Fruit fly (Drosophila melanogaster): ENCODE results near the gene cnir.

- TF ChIP-seq Hr96 (GFP tag; optimal IDR thresholded peaks at IDR 0.05): peak; percentile 85
- TF ChIP-seq CG7045 (GFP tag; optimal IDR thresholded peaks at IDR 0.05): peak; percentile 73
- peak; percentile 59 for TF ChIP-seq cic (GFP tag; optimal IDR thresholded peaks at IDR 0.05)
- peak; percentile 92 for TF ChIP-seq CG1620 (GFP tag; optimal IDR thresholded peaks at IDR 0.05)
- peak; percentile 85 for TF ChIP-seq Mnt (GFP tag; optimal IDR thresholded peaks at IDR 0.05)
- TF ChIP-seq cnc (optimal IDR thresholded peaks at IDR 0.05): no peak
- TF ChIP-seq bab1 (GFP tag; optimal IDR thresholded peaks at IDR 0.05): peak; percentile 75
- peak; percentile 31 for TF ChIP-seq Clk (GFP tag; optimal IDR thresholded peaks at IDR 0.05)
- TF ChIP-seq kay (GFP tag; ENCODE audit: borderline replicate concordance): peak; percentile 99
- peak; percentile 78 for TF ChIP-seq CG11617 (GFP tag; optimal IDR thresholded peaks at IDR 0.05)
- TF ChIP-seq toe (GFP tag; optimal IDR thresholded peaks at IDR 0.05): peak; percentile 93
- peak; percentile 87 for TF ChIP-seq CG5204 (GFP tag; optimal IDR thresholded peaks at IDR 0.05)
- TF ChIP-seq tj (GFP tag; optimal IDR thresholded peaks at IDR 0.05): peak; percentile 65
- peak; percentile 69 for TF ChIP-seq pad (GFP tag; optimal IDR thresholded peaks at IDR 0.05)
These were observed at the start of gene cnir, which contains the start of gene CG17221 for dm6 chr2L:3039774-3040173.

Measured in whole organism, adult.